Worm (Caenorhabditis elegans): ENCODE data around the gene Y47D3B.12.
"Not testable (repeated sequence)": the region's sequence is repeated elsewhere in the genome, so short reads cannot be mapped to it uniquely, and the experiment has no call there.

- not testable (repeated sequence) for TF ChIP-seq tra-1 (GFP tag; IDR thresholded peaks at IDR 0.05); unc-39 (tag; optimal IDR thresholded peaks at IDR 0.05); nhr-11 (tag; optimal IDR thresholded peaks at IDR 0.05); lin-38 (GFP tag; IDR thresholded peaks at IDR 0.05); zag-1 (tag; optimal IDR thresholded peaks at IDR 0.05); Y48G9A.11 (GFP tag; IDR thresholded peaks at IDR 0.05); pqm-1 (tag; optimal IDR thresholded peaks at IDR 0.05); lsy-2 (tag; optimal IDR thresholded peaks at IDR 0.05); nhr-41 (GFP tag; IDR thresholded peaks at IDR 0.05); ztf-11 (tag; optimal IDR thresholded peaks at IDR 0.05); lin-15B (tag; optimal IDR thresholded peaks at IDR 0.05); ZK546.5 (tag; optimal IDR thresholded peaks at IDR 0.05)
These were observed 32.0 kb downstream of the Y47D3B.12 start for ce11 chrIII:11434864-11435263.

Data from whole organism, L4 larva.